Fruit fly (Drosophila melanogaster): ENCODE data around the gene CG43773.

The CG43773 gene

DNA sequence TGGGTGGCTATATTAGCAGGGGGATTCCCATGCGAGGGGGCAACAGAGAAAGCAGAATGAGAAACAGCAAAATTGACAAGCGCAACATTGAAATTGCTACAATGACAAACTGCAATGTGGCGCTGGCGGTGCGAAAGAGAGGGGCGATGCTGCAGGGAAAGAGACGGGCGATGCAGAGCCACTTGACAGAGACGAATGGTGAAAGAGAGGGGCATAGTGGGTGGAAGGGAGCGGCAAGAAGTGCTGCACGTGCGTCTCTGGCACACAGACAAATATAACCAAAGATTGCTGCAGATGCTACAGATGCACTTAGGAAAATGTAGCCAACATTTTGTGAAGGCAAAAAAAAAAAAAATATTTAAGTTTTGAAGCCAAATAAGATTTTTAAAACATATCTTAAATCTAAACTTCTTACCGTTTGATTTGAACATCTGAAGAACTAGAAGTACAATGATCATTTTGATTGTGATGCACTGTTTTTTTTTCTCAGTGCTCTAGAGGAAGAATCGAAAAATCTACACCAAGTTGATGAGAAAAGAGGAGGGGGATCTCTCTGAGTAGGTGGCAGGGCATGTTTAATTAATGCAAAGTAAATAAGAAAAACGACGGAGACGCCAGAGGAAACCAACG is 37.8 kb downstream of the CG43773 start (continued):
- TF ChIP-seq cas (GFP tag; IDR thresholded peaks at IDR 0.05) (no peak), CG17802 (tag; optimal IDR thresholded peaks at IDR 0.05) (no peak), jumu (GFP tag; optimal IDR thresholded peaks at IDR 0.05) (peak; percentile 67), Gsc (GFP tag; IDR thresholded peaks at IDR 0.05) (0 out of 2 replicates have a peak, but pooled peaks have one; percentile 15), CG12769 (tag; optimal IDR thresholded peaks at IDR 0.05) (no peak), sens (GFP tag) (peak; percentile 97), Spps (tag; optimal IDR thresholded peaks at IDR 0.05) (peak; percentile 58), CHES-1-like (GFP tag; optimal IDR thresholded peaks at IDR 0.05) (no peak), Lpt (GFP tag; optimal IDR thresholded peaks at IDR 0.05) (no peak), CoRest (tag; optimal IDR thresholded peaks at IDR 0.05) (peak; percentile 60), CG33213 (GFP tag; optimal IDR thresholded peaks at IDR 0.05) (no peak), CG8290 (GFP tag; optimal IDR thresholded peaks at IDR 0.05) (no peak), CG8290 (tag; optimal IDR thresholded peaks at IDR 0.05) (no peak), CG2116 (GFP tag; optimal IDR thresholded peaks at IDR 0.05) (peak; percentile 14), ap (GFP tag; IDR thresholded peaks at IDR 0.05) (peak; percentile 68), CG32532 (GFP tag; IDR thresholded peaks at IDR 0.05) (no peak), aop (GFP tag; IDR thresholded peaks at IDR 0.05) (0 out of 2 replicates have a peak, but pooled peaks have one; percentile 15), usp (GFP tag; optimal IDR thresholded peaks at IDR 0.05) (no peak), mam (GFP tag; optimal IDR thresholded peaks at IDR 0.05) (no peak), p53 (GFP tag; optimal IDR thresholded peaks at IDR 0.05) (no peak), CG10366 (GFP tag; IDR thresholded peaks at IDR 0.05) (peak; percentile 45), lmd (GFP tag; IDR thresholded peaks at IDR 0.05) (peak; percentile 48; the same call in 1 of the 2 replicates), Fer1 (GFP tag; optimal IDR thresholded peaks at IDR 0.05) (no peak), Hr78 (GFP tag; optimal IDR thresholded peaks at IDR 0.05) (peak in 1 of 2 experiments; percentile 31), Nf-YC (tag; optimal IDR thresholded peaks at IDR 0.05) (no peak), pan (optimal IDR thresholded peaks at IDR 0.05) (no peak), pan (GFP tag; optimal IDR thresholded peaks at IDR 0.05 in 1 of 2, IDR thresholded peaks at IDR 0.05 in 1 of 2) (peak in 1 of 2 experiments; percentile 52), CG8478 (optimal IDR thresholded peaks at IDR 0.05) (no peak), CG9437 (GFP tag; optimal IDR thresholded peaks at IDR 0.05) (peak; percentile 33), ems (GFP tag; optimal IDR thresholded peaks at IDR 0.05) (no peak), tx (GFP tag; optimal IDR thresholded peaks at IDR 0.05) (no peak), CG13123 (GFP tag; optimal IDR thresholded peaks at IDR 0.05) (no peak), CG2120 (GFP tag; optimal IDR thresholded peaks at IDR 0.05) (no peak), gt (GFP tag; IDR thresholded peaks at IDR 0.05) (no peak), CG12744 (GFP tag; optimal IDR thresholded peaks at IDR 0.05) (no peak), shn (GFP tag; optimal IDR thresholded peaks at IDR 0.05) (peak; percentile 52), Jarid2 (GFP tag; optimal IDR thresholded peaks at IDR 0.05) (no peak), az2 (GFP tag; optimal IDR thresholded peaks at IDR 0.05) (peak; percentile 68), CG8944 (GFP tag; optimal IDR thresholded peaks at IDR 0.05) (peak; percentile 33), tll (GFP tag; optimal IDR thresholded peaks at IDR 0.05) (no peak), CG3163 (GFP tag; optimal IDR thresholded peaks at IDR 0.05) (no peak), Elba2 (GFP tag; optimal IDR thresholded peaks at IDR 0.05) (no peak), cato (GFP tag; optimal IDR thresholded peaks at IDR 0.05; ENCODE audit: borderline replicate concordance) (peak; percentile 44), nom (GFP tag; optimal IDR thresholded peaks at IDR 0.05) (peak; percentile 14), MBD-R2 (GFP tag; IDR thresholded peaks at IDR 0.05) (no peak), Vsx1 (GFP tag; optimal IDR thresholded peaks at IDR 0.05) (peak; percentile 16), dpn (GFP tag; optimal IDR thresholded peaks at IDR 0.05) (peak; percentile 34 to 49), otp (GFP tag; IDR thresholded peaks at IDR 0.05) (peak; percentile 65; the same call in 1 of the 3 replicates), grau (tag; optimal IDR thresholded peaks at IDR 0.05) (peak; percentile 55), zen2 (GFP tag; IDR thresholded peaks at IDR 0.05; ENCODE audit: partially characterized antibody) (no peak), Hr3 (GFP tag; optimal IDR thresholded peaks at IDR 0.05) (peak; percentile 53), Hand (GFP tag; optimal IDR thresholded peaks at IDR 0.05) (no peak)

Data from whole organism, embryonic.